Worm (Caenorhabditis elegans): ENCODE results near the gene F56B6.6.

DNA sequence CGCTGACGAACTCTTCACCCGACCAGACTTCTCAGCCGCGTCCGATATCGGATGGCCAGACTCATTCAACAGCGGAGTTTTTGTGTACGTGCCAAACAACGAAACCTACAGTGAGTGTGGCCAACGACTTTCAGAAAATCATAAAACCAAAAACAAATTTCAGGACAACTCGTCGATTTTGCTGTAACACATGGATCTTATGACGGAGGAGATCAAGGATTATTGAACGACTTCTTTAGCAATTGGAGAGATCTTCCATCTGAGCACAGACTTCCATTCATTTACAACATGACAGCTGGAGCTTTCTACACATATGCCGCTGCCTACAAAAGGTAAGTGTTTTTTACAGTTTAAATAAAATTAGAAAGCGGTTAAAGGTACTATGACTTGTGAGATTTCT is 5.2 kb upstream of the F56B6.6 start:
- TF ChIP-seq nhr-12 (tag; optimal IDR thresholded peaks at IDR 0.05), result no peak
- no peak for TF ChIP-seq peb-1 (tag; optimal IDR thresholded peaks at IDR 0.05)
- no peak for TF ChIP-seq unc-62 (GFP tag; optimal IDR thresholded peaks at IDR 0.05)
- no peak for TF ChIP-seq crh-2 (tag; optimal IDR thresholded peaks at IDR 0.05)
- no peak for TF ChIP-seq snpc-4 (tag; optimal IDR thresholded peaks at IDR 0.05)

Data from whole organism, L2 larva.